Worm (Caenorhabditis elegans) whole organism, early embryonic: ENCODE data around the gene nlp-46.

ENCODE experiments used
- B0310.2 ChIP-seq: sonication (generic microtip); optimal IDR thresholded peaks from 2 replicates; lab custom pipeline; 2016; ENCODE audit warnings: mild to moderate bottlenecking, missing genetic modification characterization, missing compliant biosample characterization
- F13C5.2 ChIP-seq: sonication (generic microtip); optimal IDR thresholded peaks from 2 replicates; lab custom pipeline; 2017; ENCODE audit warnings: mild to moderate bottlenecking, missing genetic modification characterization, inconsistent platforms, missing compliant biosample characterization
- aly-1 ChIP-seq: sonication (generic microtip); optimal IDR thresholded peaks from 2 replicates; lab custom pipeline; 2016; ENCODE audit warnings: missing genetic modification characterization, missing compliant biosample characterization
- ama-1 ChIP-seq: fragments of 150-350 bp; optimal IDR thresholded peaks from 2 replicates; lab custom pipeline; 2014
- ceh-36 ChIP-seq: sonication (generic microtip); optimal IDR thresholded peaks from 2 replicates; lab custom pipeline; 2016; ENCODE audit warnings: missing genetic modification characterization, inconsistent platforms, missing compliant biosample characterization
- ets-7 ChIP-seq: sonication (generic microtip); optimal IDR thresholded peaks from 2 replicates; lab custom pipeline; 2016; ENCODE audit warnings: missing genotype, missing genetic modification characterization, missing compliant biosample characterization
- flt-1 ChIP-seq: fragments of 200-800 bp; sonication (Bioruptor generic); IDR thresholded peaks from 2 replicates; pipeline ENCODE4 v1.3.6; 2022; ENCODE audit warnings: missing genetic modification characterization, missing compliant biosample characterization
- hmbx-1 ChIP-seq: sonication (generic microtip); optimal IDR thresholded peaks from 2 replicates; lab custom pipeline; 2016; ENCODE audit warnings: mild to moderate bottlenecking, missing genetic modification characterization, missing compliant biosample characterization
- hmg-4 ChIP-seq: fragments of 200-800 bp; sonication (Bioruptor generic); optimal IDR thresholded peaks from 2 replicates; lab custom pipeline; 2018; ENCODE audit warnings: mild to moderate bottlenecking, missing genetic modification characterization, missing compliant biosample characterization
- pes-1 ChIP-seq: fragments of 200-800 bp; sonication (Bioruptor generic); IDR thresholded peaks from 2 replicates; pipeline ENCODE4 v1.3.6; 2022; ENCODE audit warnings: missing genetic modification reagents, missing genetic modification characterization, missing compliant biosample characterization
- sea-1 ChIP-seq: fragments of 200-800 bp; sonication (Bioruptor generic); conservative IDR thresholded peaks from 2 replicates; pipeline ENCODE4 v1.3.6; 2022; ENCODE audit warnings: missing genetic modification characterization, missing compliant biosample characterization
- tbx-37 ChIP-seq: fragments of 200-800 bp; sonication (Bioruptor generic); conservative IDR thresholded peaks from 2 replicates; pipeline ENCODE4 v1.3.6; 2022; ENCODE audit warnings: missing genetic modification reagents, missing genetic modification characterization, missing compliant biosample characterization

ce11 chrV:12523356-12523755 lies 17.3 kb upstream of the nlp-46 start:
- TF ChIP-seq hmg-4 (no peak), hmbx-1 (tag; lab: Kevin White, UChicago) (no peak), B0310.2 (tag; lab: Kevin White, UChicago) (no peak), ama-1 (lab: Kevin White, UChicago) (no peak), ets-7 (tag; lab: Kevin White, UChicago) (no peak), ceh-36 (tag; lab: Kevin White, UChicago) (no peak), flt-1 (GFP tag; lab: Robert Waterston, UW) (no peak), pes-1 (GFP tag; lab: Robert Waterston, UW) (no peak), F13C5.2 (no peak), sea-1 (GFP tag; lab: Robert Waterston, UW) (no peak), aly-1 (tag; lab: Kevin White, UChicago) (no peak), tbx-37 (GFP tag; lab: Robert Waterston, UW) (no peak)
